Fruit fly (Drosophila melanogaster): ENCODE measurements around the gene hng3.

The hng3 gene

dm6 chr3L:749199-749538 is 6.1 kb downstream of the hng3 start, which contains the start of gene emc (continued):
- TF ChIP-seq CG11695 (GFP tag; IDR thresholded peaks at IDR 0.05), result peak; percentile 31; the same call in 1 of the 3 replicates
- TF ChIP-seq CG17385 (GFP tag; optimal IDR thresholded peaks at IDR 0.05), result peak; percentile 47
- no peak for TF ChIP-seq Ssrp (tag; optimal IDR thresholded peaks at IDR 0.05)
- TF ChIP-seq CG12942 (GFP tag; optimal IDR thresholded peaks at IDR 0.05), result no peak
- no peak for TF ChIP-seq Stat92E (GFP tag; optimal IDR thresholded peaks at IDR 0.05)
- peak; percentile 23 for TF ChIP-seq CG9727 (GFP tag; optimal IDR thresholded peaks at IDR 0.05)
- TF ChIP-seq CG6175 (GFP tag; IDR thresholded peaks at IDR 0.05), result no peak
- peak; percentile 38 for TF ChIP-seq Dek (tag; optimal IDR thresholded peaks at IDR 0.05)
- TF ChIP-seq zen (tag; optimal IDR thresholded peaks at IDR 0.05), result peak; percentile 8
- TF ChIP-seq schlank (tag; optimal IDR thresholded peaks at IDR 0.05), result no peak
- TF ChIP-seq CG4617 (GFP tag; optimal IDR thresholded peaks at IDR 0.05; ENCODE audit: borderline replicate concordance), result no peak
- TF ChIP-seq CG2712 (tag; optimal IDR thresholded peaks at IDR 0.05), result peak; percentile 42
- TF ChIP-seq CG6683 (GFP tag; optimal IDR thresholded peaks at IDR 0.05), result peak; percentile 13
- peak; percentile 51 for TF ChIP-seq NC2α (GFP tag; optimal IDR thresholded peaks at IDR 0.05)
- TF ChIP-seq gsb-n (tag; optimal IDR thresholded peaks at IDR 0.05), result peak; percentile 49
- no peak for TF ChIP-seq Sox100B (GFP tag; optimal IDR thresholded peaks at IDR 0.05)
- TF ChIP-seq Fer3 (tag; optimal IDR thresholded peaks at IDR 0.05), result peak; percentile 50
- no peak for TF ChIP-seq CG10959 (GFP tag; IDR thresholded peaks at IDR 0.05)
- TF ChIP-seq CG6813 (GFP tag; optimal IDR thresholded peaks at IDR 0.05), result peak; percentile 65
- no peak for TF ChIP-seq h (optimal IDR thresholded peaks at IDR 0.05)
- TF ChIP-seq p53 (GFP tag; optimal IDR thresholded peaks at IDR 0.05), result no peak
- peak; percentile 60; the same call in 1 of the 2 replicates for TF ChIP-seq Rfx (GFP tag; IDR thresholded peaks at IDR 0.05)
- TF ChIP-seq HLHmδ (GFP tag; optimal IDR thresholded peaks at IDR 0.05), result peak; percentile 96
- TF ChIP-seq CG11085 (GFP tag; IDR thresholded peaks at IDR 0.05), result no peak
- no peak for TF ChIP-seq prd (optimal IDR thresholded peaks at IDR 0.05)
- peak; percentile 28; the same call in 1 of the 3 replicates for TF ChIP-seq prd (GFP tag; IDR thresholded peaks at IDR 0.05)
- peak; percentile 51; the same call in 1 of the 2 replicates for TF ChIP-seq Adf1 (GFP tag; IDR thresholded peaks at IDR 0.05)
- TF ChIP-seq CG18619 (GFP tag; optimal IDR thresholded peaks at IDR 0.05), result peak; percentile 35
- TF ChIP-seq lbe (GFP tag; optimal IDR thresholded peaks at IDR 0.05), result peak; percentile 71
- TF ChIP-seq CG4424 (GFP tag; optimal IDR thresholded peaks at IDR 0.05), result no peak
- TF ChIP-seq nerfin-2 (GFP tag; IDR thresholded peaks at IDR 0.05; ENCODE audit: partially characterized antibody), result no peak
- no peak for TF ChIP-seq hkb (optimal IDR thresholded peaks at IDR 0.05)
- TF ChIP-seq hkb (GFP tag; IDR thresholded peaks at IDR 0.05), result peak; percentile 78
- no peak for TF ChIP-seq CG17328 (GFP tag; IDR thresholded peaks at IDR 0.05)
- TF ChIP-seq lmd (GFP tag; IDR thresholded peaks at IDR 0.05), result no peak
- peak; percentile 54 for TF ChIP-seq CG2202 (tag; optimal IDR thresholded peaks at IDR 0.05)
- no peak for TF ChIP-seq CG30020 (tag; optimal IDR thresholded peaks at IDR 0.05)
- peak; percentile 3 for TF ChIP-seq CG18262 (tag; optimal IDR thresholded peaks at IDR 0.05)
- TF ChIP-seq CG12391 (tag; optimal IDR thresholded peaks at IDR 0.05), result peak; percentile 42
- peak; percentile 10; the same call in 1 of the 2 replicates for TF ChIP-seq E2f1 (GFP tag; IDR thresholded peaks at IDR 0.05)
- no peak for TF ChIP-seq CG2889 (GFP tag; IDR thresholded peaks at IDR 0.05)
- TF ChIP-seq ftz-f1 (GFP tag; optimal IDR thresholded peaks at IDR 0.05), result peak; percentile 76
- peak; percentile 16 for TF ChIP-seq CG4854 (GFP tag; optimal IDR thresholded peaks at IDR 0.05)
- peak; percentile 26 for TF ChIP-seq bigmax (GFP tag; optimal IDR thresholded peaks at IDR 0.05)
- peak; percentile 52 for TF ChIP-seq CG12299 (tag; optimal IDR thresholded peaks at IDR 0.05)
- peak; percentile 55 for TF ChIP-seq CG7745 (tag; optimal IDR thresholded peaks at IDR 0.05)
- TF ChIP-seq CG6689 (GFP tag; IDR thresholded peaks at IDR 0.05), result no peak
- TF ChIP-seq HmgZ (tag; optimal IDR thresholded peaks at IDR 0.05), result peak; percentile 81
- no peak for TF ChIP-seq CG3407 (GFP tag; optimal IDR thresholded peaks at IDR 0.05)
- no peak for TF ChIP-seq dati (GFP tag; IDR thresholded peaks at IDR 0.05)
- TF ChIP-seq CG11093 (GFP tag; IDR thresholded peaks at IDR 0.05), result no peak
- TF ChIP-seq Dll (GFP tag; IDR thresholded peaks at IDR 0.05; ENCODE audit: partially characterized antibody), result 0 out of 4 replicates have a peak, but pooled peaks have one; percentile 42

Data from whole organism, embryonic.